Worm (Caenorhabditis elegans) whole organism, L3 larva: ENCODE measurements around the gene W02B12.13.

Experiments
- R02D3.7 ChIP-seq: fragments of 150-350 bp; optimal IDR thresholded peaks from 2 replicates; lab custom pipeline; 2014; ENCODE audit warnings: missing biosample characterization, missing genetic modification characterization
- aly-2 ChIP-seq: fragments of 150-350 bp; optimal IDR thresholded peaks from 2 replicates; lab custom pipeline; 2014; ENCODE audit warnings: missing biosample characterization, missing genetic modification characterization
- ama-1 ChIP-seq: fragments of 150-350 bp; optimal IDR thresholded peaks from 2 replicates; lab custom pipeline; 2018
- ceh-28 ChIP-seq: fragments of 150-350 bp; optimal IDR thresholded peaks from 2 replicates; lab custom pipeline; 2014; ENCODE audit warnings: missing biosample characterization, missing genetic modification reagents, missing genetic modification characterization
- ceh-82 ChIP-seq: fragments of 150-350 bp; optimal IDR thresholded peaks from 2 replicates; lab custom pipeline; 2014; ENCODE audit warnings: missing biosample characterization, missing genetic modification characterization
- ceh-9 ChIP-seq: sonication (generic microtip); optimal IDR thresholded peaks from 2 replicates; lab custom pipeline; 2018; ENCODE audit warnings: missing biosample characterization, missing genetic modification characterization
- daf-12 ChIP-seq: fragments of 150-350 bp; optimal IDR thresholded peaks from 2 replicates; lab custom pipeline; 2014; ENCODE audit warnings: missing biosample characterization, missing genetic modification reagents, missing genetic modification characterization
- egl-27 ChIP-seq: sonication (generic microtip); optimal IDR thresholded peaks from 4 replicates; lab custom pipeline; 2017; ENCODE audit warnings: missing biosample characterization, missing genetic modification reagents, missing genetic modification characterization
- egl-5 ChIP-seq: fragments of 150-350 bp; optimal IDR thresholded peaks from 2 replicates; lab custom pipeline; 2017; ENCODE audit warnings: missing biosample characterization, missing genetic modification reagents, missing genetic modification characterization, inconsistent platforms
- elt-1 ChIP-seq: fragments of 150-350 bp; optimal IDR thresholded peaks from 2 replicates; lab custom pipeline; 2014; ENCODE audit warnings: missing biosample characterization, missing genetic modification characterization
- elt-2 ChIP-seq: sonication (generic microtip); optimal IDR thresholded peaks from 2 replicates; lab custom pipeline; 2016; ENCODE audit warnings: missing genetic modification reagents, mild to moderate bottlenecking, missing genetic modification characterization, missing compliant biosample characterization
- elt-3 ChIP-seq, 3 experiments: fragments of 150-350 bp in 1 of 3; sonication (generic microtip) in 2 of 3; optimal IDR thresholded peaks; 2 replicates in 2 of 3; 4 replicates in 1 of 3; lab custom pipeline; 2014 to 2017; ENCODE audit warnings: missing biosample characterization in 3 of 3, missing genetic modification characterization in 3 of 3
- fkh-10 ChIP-seq: sonication (generic microtip); optimal IDR thresholded peaks from 2 replicates; lab custom pipeline; 2017; ENCODE audit warnings: missing biosample characterization, missing genetic modification reagents, missing genetic modification characterization
- fkh-2 ChIP-seq: fragments of 150-350 bp; optimal IDR thresholded peaks from 2 replicates; lab custom pipeline; 2014; ENCODE audit warnings: missing biosample characterization, missing genetic modification reagents, missing genetic modification characterization
- fos-1 ChIP-seq: fragments of 150-350 bp; optimal IDR thresholded peaks from 2 replicates; lab custom pipeline; 2014; ENCODE audit warnings: missing biosample characterization, missing genetic modification characterization
- hmg-11 ChIP-seq: sonication (generic microtip); optimal IDR thresholded peaks from 2 replicates; lab custom pipeline; 2016; ENCODE audit warnings: missing genetic modification characterization, missing compliant biosample characterization
- jun-1 ChIP-seq: fragments of 150-350 bp; optimal IDR thresholded peaks from 2 replicates; lab custom pipeline; 2014; ENCODE audit warnings: missing biosample characterization, missing genetic modification reagents, missing genetic modification characterization
- lin-15B ChIP-seq: fragments of 150-350 bp; optimal IDR thresholded peaks from 2 replicates; lab custom pipeline; 2014; ENCODE audit warnings: missing biosample characterization, missing genetic modification characterization
- lin-39 ChIP-seq: fragments of 150-350 bp; optimal IDR thresholded peaks from 2 replicates; lab custom pipeline; 2018; ENCODE audit warnings: missing biosample characterization, missing genetic modification reagents, missing genetic modification characterization
- lsy-12 ChIP-seq: sonication (generic microtip); optimal IDR thresholded peaks from 2 replicates; lab custom pipeline; 2016; ENCODE audit warnings: mild to moderate bottlenecking, missing genetic modification characterization, missing compliant biosample characterization
- mml-1 ChIP-seq: fragments of 150-350 bp; sonication (generic microtip); optimal IDR thresholded peaks from 3 replicates; lab custom pipeline; 2014; ENCODE audit warnings: missing biosample characterization, missing genetic modification characterization
- nfya-1 ChIP-seq: sonication (generic microtip); optimal IDR thresholded peaks from 2 replicates; lab custom pipeline; 2017; ENCODE audit warnings: missing genetic modification characterization, mild to moderate bottlenecking, missing compliant biosample characterization, antibody characterized with exemption, moderate library complexity; ENCODE audit not compliant: insufficient read depth
- nhr-11 ChIP-seq: fragments of 150-350 bp; optimal IDR thresholded peaks from 2 replicates; lab custom pipeline; 2014; ENCODE audit warnings: missing biosample characterization, missing genetic modification characterization
- nhr-12 ChIP-seq: fragments of 150-350 bp; optimal IDR thresholded peaks from 2 replicates; lab custom pipeline; 2014; ENCODE audit warnings: missing biosample characterization, missing genetic modification characterization
- nhr-23 ChIP-seq: fragments of 150-350 bp; optimal IDR thresholded peaks from 2 replicates; lab custom pipeline; 2014; ENCODE audit warnings: missing biosample characterization, missing genetic modification reagents, missing genetic modification characterization
- nhr-237 ChIP-seq: fragments of 150-350 bp; optimal IDR thresholded peaks from 2 replicates; lab custom pipeline; 2014; ENCODE audit warnings: missing biosample characterization, missing genetic modification characterization
- nhr-25 ChIP-seq: sonication (generic microtip); optimal IDR thresholded peaks from 2 replicates; lab custom pipeline; 2017; ENCODE audit warnings: missing biosample characterization, missing genetic modification characterization
- nhr-28 ChIP-seq: fragments of 150-350 bp; optimal IDR thresholded peaks from 2 replicates; lab custom pipeline; 2014; ENCODE audit warnings: missing biosample characterization, missing genetic modification characterization
- nhr-43 ChIP-seq: sonication (generic microtip); optimal IDR thresholded peaks from 2 replicates; lab custom pipeline; 2016; ENCODE audit warnings: mild to moderate bottlenecking, missing genetic modification characterization, missing compliant biosample characterization; ENCODE audit not compliant: poor library complexity, severe bottlenecking
- nhr-67 ChIP-seq: fragments of 150-350 bp; optimal IDR thresholded peaks from 2 replicates; lab custom pipeline; 2014; ENCODE audit warnings: missing biosample characterization, missing genetic modification characterization
- nhr-77 ChIP-seq: fragments of 150-350 bp; optimal IDR thresholded peaks from 2 replicates; lab custom pipeline; 2014; ENCODE audit warnings: missing biosample characterization, missing genetic modification characterization
- pha-4 ChIP-seq: fragments of 150-350 bp; optimal IDR thresholded peaks from 2 replicates; lab custom pipeline; 2014; ENCODE audit warnings: missing biosample characterization, missing genetic modification reagents, missing genetic modification characterization
- pqm-1 ChIP-seq: fragments of 150-350 bp; optimal IDR thresholded peaks from 2 replicates; lab custom pipeline; 2017; ENCODE audit warnings: missing biosample characterization, missing genetic modification characterization, inconsistent platforms
- sea-2 ChIP-seq: fragments of 150-350 bp; sonication (generic microtip); optimal IDR thresholded peaks from 4 replicates; lab custom pipeline; 2014; ENCODE audit warnings: missing biosample characterization, missing genetic modification reagents, missing genetic modification characterization
- skn-1 ChIP-seq: fragments of 150-350 bp; optimal IDR thresholded peaks from 2 replicates; lab custom pipeline; 2014; ENCODE audit warnings: missing biosample characterization, missing genetic modification characterization
- snpc-4 ChIP-seq: fragments of 150-350 bp; optimal IDR thresholded peaks from 2 replicates; lab custom pipeline; 2014; ENCODE audit warnings: missing biosample characterization, missing genetic modification characterization
- tbx-2 ChIP-seq: sonication (generic microtip); optimal IDR thresholded peaks from 2 replicates; lab custom pipeline; 2016; ENCODE audit warnings: mild to moderate bottlenecking, missing genetic modification characterization, missing compliant biosample characterization
- unc-62 ChIP-seq: fragments of 150-350 bp; sonication (generic microtip); optimal IDR thresholded peaks from 4 replicates; lab custom pipeline; 2014; ENCODE audit warnings: missing biosample characterization, missing genetic modification reagents, missing genetic modification characterization
- zag-1 ChIP-seq: fragments of 150-350 bp; optimal IDR thresholded peaks from 2 replicates; lab custom pipeline; 2014; ENCODE audit warnings: missing biosample characterization, missing genetic modification characterization
- ztf-4 ChIP-seq: fragments of 150-350 bp; optimal IDR thresholded peaks from 2 replicates; lab custom pipeline; 2014; ENCODE audit warnings: missing biosample characterization, missing genetic modification characterization

W02B12.13 gene

DNA sequence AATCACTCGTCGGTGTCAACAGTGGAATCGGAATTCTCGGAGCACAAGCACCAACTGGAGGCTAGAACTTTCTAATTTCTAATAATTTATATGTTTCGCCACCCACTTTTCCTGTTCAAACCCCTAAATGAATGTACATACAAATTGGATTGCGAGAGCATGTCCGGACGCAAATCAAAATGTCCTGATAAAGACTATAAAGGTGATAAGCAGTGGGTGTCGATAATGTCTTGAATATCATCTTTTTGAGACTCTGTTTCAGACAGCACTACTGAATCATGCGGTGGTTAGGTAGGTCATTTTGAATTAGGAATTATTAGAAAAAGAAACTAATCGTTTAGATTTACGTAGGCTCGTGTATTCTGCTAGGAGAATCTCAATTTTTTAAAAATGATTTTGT, 3.7 kb downstream of the W02B12.13 start, which contains the start of gene W02B12.1:
Gene W02B12.1 (plus strand): TSS at position 269 of the 400 bp plus-strand sequence.
- TF ChIP-seq elt-2 (tag; lab: Kevin White, UChicago) (peak; percentile 77), pqm-1 (tag; lab: Kevin White, UChicago) (peak; percentile 72), skn-1 (tag; lab: Kevin White, UChicago) (no peak)
- TF ChIP-seq, all 47 proteins: peak for 2

ce11 chrII:11450882-11451281, 5.8 kb downstream of the W02B12.13 start:
- TF ChIP-seq nhr-12 (no peak), nhr-28 (tag; lab: Kevin White, UChicago) (no peak), hmg-11 (no peak), tbx-2 (no peak), pha-4 (no peak), fkh-10 (GFP tag; lab: Kevin White, UChicago) (no peak), ceh-9 (no peak), pqm-1 (tag; lab: Kevin White, UChicago) (no peak), snpc-4 (tag; lab: Kevin White, UChicago) (no peak), egl-27 (tag; lab: Kevin White, UChicago) (no peak), fos-1 (tag; lab: Kevin White, UChicago) (no peak), lin-39 (tag; lab: Kevin White, UChicago) (no peak)

- TF ChIP-seq nhr-28 (tag; lab: Kevin White, UChicago) (no peak), zag-1 (tag; lab: Kevin White, UChicago) (no peak)
These were observed 6.7 kb downstream of the W02B12.13 start for ce11 chrII:11451738-11452137.

DNA sequence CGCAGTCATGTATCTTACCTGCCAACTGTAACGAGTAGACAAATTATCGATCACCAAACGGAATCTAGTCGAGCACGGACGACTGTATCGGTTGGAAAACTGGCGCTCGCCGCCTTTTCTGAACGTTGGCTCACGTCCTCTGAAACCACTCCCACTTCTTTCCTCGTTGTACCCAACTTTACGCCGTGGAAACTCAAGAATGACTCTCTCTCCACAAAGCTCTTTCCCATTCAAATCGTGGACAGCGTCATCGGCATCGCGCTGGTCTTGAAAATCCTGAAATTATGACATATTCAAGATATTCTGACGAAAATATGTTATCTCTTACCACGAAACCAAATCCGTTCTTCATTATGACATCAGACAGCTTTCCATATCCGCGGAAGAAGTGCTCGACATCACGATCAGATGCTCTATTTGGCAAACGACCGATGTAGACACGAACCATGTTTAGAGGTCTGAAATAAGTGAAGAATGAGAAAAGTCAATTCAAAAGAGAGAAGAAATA, 7.5 kb downstream of the W02B12.13 start, which contains the start of gene rsp-2:
Gene rsp-2 (minus strand): TSS at position 458 of the 508 bp plus-strand sequence.
- TF ChIP-seq elt-2 (tag; lab: Kevin White, UChicago) = no peak
- TF ChIP-seq nhr-43 (tag; lab: Kevin White, UChicago) = no peak
- TF ChIP-seq elt-1 (tag; lab: Kevin White, UChicago) = no peak
- TF ChIP-seq snpc-4 (tag; lab: Kevin White, UChicago) = no peak
- TF ChIP-seq nhr-67 (tag; lab: Kevin White, UChicago) = no peak
- TF ChIP-seq hmg-11 = no peak
- TF ChIP-seq pqm-1 (tag; lab: Kevin White, UChicago) = no peak

DNA sequence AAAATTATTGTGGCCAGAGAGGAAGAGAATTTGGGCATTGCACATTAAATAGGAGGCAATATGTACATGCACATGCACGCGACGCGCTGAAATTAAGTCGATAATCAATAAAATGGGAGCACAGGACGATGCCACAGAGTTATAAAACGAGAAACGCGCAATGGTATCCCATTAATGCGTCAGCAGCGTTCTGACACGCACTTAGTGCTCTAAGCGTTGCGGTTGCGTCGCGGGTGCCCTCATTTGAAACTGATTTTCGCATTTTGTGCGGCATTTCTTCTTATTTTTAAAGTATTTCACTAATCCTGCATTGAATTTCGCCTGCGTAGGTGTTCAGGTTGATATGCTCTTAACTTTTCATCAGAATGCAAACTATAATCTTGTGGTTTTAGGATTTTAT, 8.0 kb downstream of the W02B12.13 start, which contains the start of gene rsp-1:
Gene rsp-1 (plus strand): TSS at position 338 of the 400 bp plus-strand sequence.
- TF ChIP-seq ztf-4 (tag; lab: Kevin White, UChicago) (peak; percentile 50), pha-4 (peak; percentile 95), egl-5 (peak; percentile 85), nhr-25 (tag; lab: Kevin White, UChicago) (peak; percentile 87), unc-62 (GFP tag; lab: Kevin White, UChicago) (no peak), fkh-2 (tag; lab: Kevin White, UChicago) (no peak), R02D3.7 (tag; lab: Kevin White, UChicago) (peak; percentile 85), elt-3 (tag; optimal IDR thresholded peaks at IDR 0.05; lab: Kevin White, UChicago) (no peak), aly-2 (tag; lab: Kevin White, UChicago) (no peak), snpc-4 (tag; lab: Kevin White, UChicago) (peak; percentile 90), fos-1 (tag; lab: Kevin White, UChicago) (no peak), zag-1 (tag; lab: Kevin White, UChicago) (peak; percentile 7), nhr-43 (tag; lab: Kevin White, UChicago) (peak; percentile 87), lin-15B (tag; lab: Kevin White, UChicago) (peak; percentile 90), lsy-12 (tag; lab: Kevin White, UChicago) (peak; percentile 89), ceh-28 (tag; lab: Kevin White, UChicago) (peak; percentile 87), nhr-12 (no peak), nhr-237 (tag; lab: Kevin White, UChicago) (no peak), nhr-11 (tag; lab: Kevin White, UChicago) (peak; percentile 70), nhr-23 (peak; percentile 96), ceh-82 (peak; percentile 28), mml-1 (tag; lab: Kevin White, UChicago) (no peak), hmg-11 (peak; percentile 80), skn-1 (tag; lab: Kevin White, UChicago) (peak; percentile 45), tbx-2 (peak; percentile 74), jun-1 (tag; lab: Kevin White, UChicago) (peak; percentile 82), ama-1 (no peak), sea-2 (GFP tag; lab: Kevin White, UChicago) (peak; percentile 68), pqm-1 (tag; lab: Kevin White, UChicago) (peak; percentile 84), elt-2 (tag; lab: Kevin White, UChicago) (peak; percentile 90), daf-12 (tag; lab: Kevin White, UChicago) (no peak), lin-39 (tag; lab: Kevin White, UChicago) (peak; percentile 95), elt-1 (tag; lab: Kevin White, UChicago) (peak; percentile 26), nfya-1 (tag; lab: Kevin White, UChicago) (peak; percentile 88), nhr-67 (tag; lab: Kevin White, UChicago) (no peak), nhr-77 (tag; lab: Kevin White, UChicago) (no peak)
- TF ChIP-seq, all 47 proteins: peak for 24
